Fruit fly (Drosophila melanogaster): ENCODE measurements around the gene CG12535.

- TF ChIP-seq Mio (GFP tag; optimal IDR thresholded peaks at IDR 0.05) (no peak), jim (GFP tag; optimal IDR thresholded peaks at IDR 0.05) (no peak), Hr83 (GFP tag; optimal IDR thresholded peaks at IDR 0.05; ENCODE audit: poor library complexity, severe bottlenecking) (no peak), psq (GFP tag; optimal IDR thresholded peaks at IDR 0.05) (no peak), CG9705 (GFP tag; optimal IDR thresholded peaks at IDR 0.05) (no peak), Myc (optimal IDR thresholded peaks at IDR 0.05) (no peak), lola (GFP tag; optimal IDR thresholded peaks at IDR 0.05) (no peak), GATAd (GFP tag; optimal IDR thresholded peaks at IDR 0.05) (no peak), OdsH (GFP tag; optimal IDR thresholded peaks at IDR 0.05) (no peak), h (GFP tag; optimal IDR thresholded peaks at IDR 0.05) (no peak)
Observed at dm6 chrX:3377306-3377932, 71.3 kb downstream of the CG12535 start.
